Fruit fly (Drosophila melanogaster) whole organism, wandering third instar larva: ENCODE measurements around the gene Osi6.

ENCODE experiments used
- Abd-B ChIP-seq: fragments of >200 bp; optimal IDR thresholded peaks from 2 replicates; lab custom pipeline; 2017; ENCODE audit warnings: missing biosample characterization, missing genetic modification characterization
- Dfd ChIP-seq: fragments of >200 bp; optimal IDR thresholded peaks from 2 replicates; lab custom pipeline; 2017; ENCODE audit warnings: missing biosample characterization, missing genetic modification characterization
- Hr78 ChIP-seq: fragments of >200 bp; optimal IDR thresholded peaks from 2 replicates; lab custom pipeline; 2017; ENCODE audit warnings: missing biosample characterization, missing genetic modification characterization
- Sp1 ChIP-seq: fragments of 200-800 bp; sonication (Bioruptor generic); optimal IDR thresholded peaks from 3 replicates; lab custom pipeline; 2019; ENCODE audit warnings: missing biosample characterization, mild to moderate bottlenecking, missing genetic modification characterization, moderate library complexity
- br ChIP-seq: fragments of 200-800 bp; sonication (Bioruptor generic); optimal IDR thresholded peaks from 2 replicates; lab custom pipeline; 2016; ENCODE audit warnings: missing biosample characterization, missing genetic modification characterization

DNA sequence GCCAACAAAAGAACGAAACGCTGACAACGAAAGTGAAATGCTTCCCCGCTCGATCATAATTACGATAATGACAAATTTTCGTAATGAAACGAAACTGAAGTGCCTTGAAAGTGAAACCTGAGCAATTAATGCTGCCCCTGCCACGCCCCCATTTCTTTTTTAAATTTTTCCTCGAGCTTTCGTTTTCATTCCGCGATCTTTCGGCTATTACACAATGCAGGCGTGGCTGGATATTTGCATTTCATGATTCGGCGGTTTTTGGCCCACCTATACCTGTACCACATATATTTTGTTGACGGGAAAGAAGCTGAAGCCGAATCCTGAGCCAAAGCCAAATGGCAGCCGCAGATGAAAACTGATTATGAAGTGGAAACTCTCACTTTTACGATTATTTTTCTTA lies 5.8 kb downstream of the Osi6 start:
- no peak for TF ChIP-seq Abd-B (GFP tag; lab: Kevin White, UChicago)
- no peak for TF ChIP-seq Sp1 (GFP tag; lab: Kevin White, UChicago)
- no peak for TF ChIP-seq Hr78
- no peak for TF ChIP-seq br (GFP tag; lab: Kevin White, UChicago)
- TF ChIP-seq Dfd: no peak
